Worm (Caenorhabditis elegans): Measurements from ENCODE around the gene Y51A2A.12.

The Y51A2A.12 gene

ce11 chrV:18323231-18323630 is 30.8 kb downstream of the Y51A2A.12 start, which contains the start of gene B0462.5:
TSS of gene B0462.5 (minus strand) at chrV:18323331.
- TF ChIP-seq hlh-8 (tag; optimal IDR thresholded peaks at IDR 0.05), result no peak

ce11 chrV:18324525-18324924 is 32.1 kb downstream of the Y51A2A.12 start:
- TF ChIP-seq ceh-31 (tag; optimal IDR thresholded peaks at IDR 0.05), result no peak
- TF ChIP-seq nhr-11 (tag; optimal IDR thresholded peaks at IDR 0.05), result no peak
- no peak for TF ChIP-seq unc-55 (GFP tag; optimal IDR thresholded peaks at IDR 0.05)
- no peak for TF ChIP-seq che-1 (tag; optimal IDR thresholded peaks at IDR 0.05)
- no peak for TF ChIP-seq lin-11 (tag; optimal IDR thresholded peaks at IDR 0.05)
- TF ChIP-seq zip-5 (tag; optimal IDR thresholded peaks at IDR 0.05), result no peak
- no peak for TF ChIP-seq fkh-10 (GFP tag; optimal IDR thresholded peaks at IDR 0.05)
- no peak for TF ChIP-seq unc-3 (GFP tag; conservative IDR thresholded peaks at IDR 0.05)
- TF ChIP-seq unc-3 (tag; optimal IDR thresholded peaks at IDR 0.05), result no peak
- TF ChIP-seq nfya-1 (tag; optimal IDR thresholded peaks at IDR 0.05), result no peak
- TF ChIP-seq elt-2 (tag; optimal IDR thresholded peaks at IDR 0.05), result no peak
- no peak for TF ChIP-seq ceh-2 (tag; optimal IDR thresholded peaks at IDR 0.05)
- TF ChIP-seq ceh-19 (GFP tag; optimal IDR thresholded peaks at IDR 0.05), result no peak

- TF ChIP-seq unc-42 (tag; optimal IDR thresholded peaks at IDR 0.05), result no peak
These were observed 38.7 kb downstream of the Y51A2A.12 start, which contains the start of gene B0462.4 for ce11 chrV:18331086-18331485. TSS of gene B0462.4 (minus strand) at chrV:18331186.

ce11 chrV:18337643-18338042 is 45.2 kb downstream of the Y51A2A.12 start:
- TF ChIP-seq pax-1 (tag; optimal IDR thresholded peaks at IDR 0.05) (no peak), fax-1 (tag; optimal IDR thresholded peaks at IDR 0.05) (no peak), hlh-15 (tag; optimal IDR thresholded peaks at IDR 0.05) (no peak), unc-55 (GFP tag; optimal IDR thresholded peaks at IDR 0.05) (no peak), syd-9 (tag; optimal IDR thresholded peaks at IDR 0.05) (no peak), ref-2 (tag; optimal IDR thresholded peaks at IDR 0.05) (no peak), eyg-1 (tag; optimal IDR thresholded peaks at IDR 0.05) (no peak), ceh-24 (tag; optimal IDR thresholded peaks at IDR 0.05) (no peak), mec-3 (tag; optimal IDR thresholded peaks at IDR 0.05; ENCODE audit: borderline replicate concordance) (no peak)

- no peak for TF ChIP-seq pros-1 (tag; optimal IDR thresholded peaks at IDR 0.05)
- no peak for TF ChIP-seq ceh-24 (tag; optimal IDR thresholded peaks at IDR 0.05)
- TF ChIP-seq gmeb-2 (tag; optimal IDR thresholded peaks at IDR 0.05), result no peak
- no peak for TF ChIP-seq che-1 (tag; optimal IDR thresholded peaks at IDR 0.05)
- no peak for TF ChIP-seq sox-2 (GFP tag; IDR thresholded peaks at IDR 0.05)
- TF ChIP-seq fax-1 (tag; optimal IDR thresholded peaks at IDR 0.05), result no peak
- no peak for TF ChIP-seq tbx-2 (tag; optimal IDR thresholded peaks at IDR 0.05)
- no peak for TF ChIP-seq eyg-1 (tag; optimal IDR thresholded peaks at IDR 0.05)
- TF ChIP-seq mec-3 (tag; optimal IDR thresholded peaks at IDR 0.05; ENCODE audit: borderline replicate concordance), result no peak
These were observed 47.4 kb downstream of the Y51A2A.12 start, which contains the start of gene C08E8.10 for ce11 chrV:18339807-18340206. TSS of gene C08E8.10 (minus strand) at chrV:18339907.
